Worm (Caenorhabditis elegans) whole organism, young adult: ENCODE results near the gene Y32B12A.5.
A peak's percentile ranks its signal among the peaks of the same experiment; 100 is the strongest.

ENCODE experiments used
- B0261.1 ChIP-seq: sonication (generic microtip); optimal IDR thresholded peaks from 2 replicates; lab custom pipeline; 2016; ENCODE audit warnings: mild to moderate bottlenecking, missing genetic modification characterization, moderate library complexity, missing compliant biosample characterization
- C06A6.2 ChIP-seq: fragments of 200-800 bp; sonication (Bioruptor generic); conservative IDR thresholded peaks from 2 replicates; pipeline ENCODE4 v1.3.6; 2022; ENCODE audit warnings: missing genetic modification characterization, missing compliant biosample characterization
- F10E7.11 ChIP-seq: sonication (generic microtip); optimal IDR thresholded peaks from 2 replicates; lab custom pipeline; 2017; ENCODE audit warnings: mild to moderate bottlenecking, missing genetic modification characterization, moderate library complexity, missing compliant biosample characterization
- F33H1.4 ChIP-seq: fragments of 200-800 bp; sonication (Bioruptor generic); IDR thresholded peaks from 2 replicates; pipeline ENCODE4 v1.3.6; 2022; ENCODE audit warnings: missing genetic modification reagents, missing genetic modification characterization, missing compliant biosample characterization
- Y56A3A.18 ChIP-seq: fragments of 200-800 bp; sonication (Bioruptor generic); IDR thresholded peaks from 2 replicates; pipeline ENCODE4 v1.3.6; 2022; ENCODE audit warnings: missing genetic modification reagents, missing genetic modification characterization, missing compliant biosample characterization
- Y67H2A.10 ChIP-seq: fragments of 200-800 bp; sonication (Bioruptor generic); conservative IDR thresholded peaks from 2 replicates; pipeline ENCODE4 v1.3.6; 2022; ENCODE audit warnings: missing genetic modification reagents, missing genetic modification characterization, missing compliant biosample characterization
- ama-1 ChIP-seq, 3 experiments: fragments of 150-350 bp in 1 of 3; sonication (generic microtip) in 2 of 3; optimal IDR thresholded peaks; 2 replicates each; lab custom pipeline; 2014 to 2018; ENCODE audit warnings: missing biosample characterization in 2 of 3, missing genetic modification characterization in 2 of 3, missing genetic modification reagents in 2 of 3
- atf-7 ChIP-seq: sonication (generic microtip); optimal IDR thresholded peaks from 2 replicates; lab custom pipeline; 2017; ENCODE audit warnings: mild to moderate bottlenecking, missing genetic modification characterization, missing compliant biosample characterization
- athp-1 ChIP-seq: sonication (generic microtip); optimal IDR thresholded peaks from 2 replicates; lab custom pipeline; 2017; ENCODE audit warnings: mild to moderate bottlenecking, missing genetic modification characterization, missing compliant biosample characterization
- attf-5 ChIP-seq: fragments of 200-800 bp; sonication (Bioruptor generic); optimal IDR thresholded peaks from 2 replicates; lab custom pipeline; 2018; ENCODE audit warnings: mild to moderate bottlenecking, missing genetic modification characterization, missing compliant biosample characterization
- attf-6 ChIP-seq: fragments of 200-800 bp; sonication (Bioruptor generic); IDR thresholded peaks from 2 replicates; pipeline ENCODE4 v1.3.6; 2022; ENCODE audit warnings: missing genetic modification reagents, missing genetic modification characterization, missing compliant biosample characterization
- cebp-1 ChIP-seq, 2 experiments: fragments of 200-800 bp in 1 of 2; sonication (Bioruptor generic) in 1 of 2; sonication (generic microtip) in 1 of 2; IDR thresholded peaks in 1 of 2; optimal IDR thresholded peaks in 1 of 2; 2 replicates each; pipeline versions ENCODE4 v1.3.6 to Lab custom; 2017 to 2022; ENCODE audit warnings: missing compliant biosample characterization in 2 of 2, missing genetic modification characterization in 2 of 2, mild to moderate bottlenecking in 1 of 2, missing genetic modification reagents in 1 of 2, moderate library complexity in 1 of 2
- cebp-2 ChIP-seq: fragments of 200-800 bp; sonication (Bioruptor generic); IDR thresholded peaks from 2 replicates; pipeline ENCODE4 v1.3.6; 2022; ENCODE audit warnings: missing genetic modification characterization, missing compliant biosample characterization
- ceh-100 ChIP-seq: fragments of 200-800 bp; sonication (Bioruptor generic); IDR thresholded peaks from 2 replicates; pipeline ENCODE4 v1.3.6; 2022; ENCODE audit warnings: missing genetic modification reagents, missing genetic modification characterization, missing compliant biosample characterization
- ceh-27 ChIP-seq: fragments of 200-800 bp; sonication (Bioruptor generic); optimal IDR thresholded peaks from 2 replicates; lab custom pipeline; 2018; ENCODE audit warnings: mild to moderate bottlenecking, missing genetic modification characterization, moderate library complexity, missing compliant biosample characterization
- dpl-1 ChIP-seq: fragments of 150-350 bp; optimal IDR thresholded peaks from 2 replicates; lab custom pipeline; 2014; ENCODE audit warnings: missing biosample characterization, missing genetic modification reagents, missing genetic modification characterization
- lag-1 ChIP-seq: fragments of 200-800 bp; sonication (Bioruptor generic); IDR thresholded peaks from 2 replicates; pipeline ENCODE4 v1.3.6; 2022; ENCODE audit warnings: missing genetic modification reagents, missing genetic modification characterization, missing compliant biosample characterization
- let-526 ChIP-seq: fragments of 200-800 bp; sonication (Bioruptor generic); IDR thresholded peaks from 2 replicates; pipeline ENCODE4 v1.3.6; 2022; ENCODE audit warnings: missing genetic modification reagents, missing genetic modification characterization, missing compliant biosample characterization
- lin-26 ChIP-seq: fragments of 200-800 bp; sonication (Bioruptor generic); IDR thresholded peaks from 2 replicates; pipeline ENCODE4 v1.3.6; 2022; ENCODE audit warnings: missing genetic modification reagents, missing genetic modification characterization, missing compliant biosample characterization
- lsl-1 ChIP-seq: fragments of 200-800 bp; sonication (Bioruptor generic); optimal IDR thresholded peaks from 2 replicates; lab custom pipeline; 2018; ENCODE audit warnings: mild to moderate bottlenecking, missing genetic modification characterization, moderate library complexity, missing compliant biosample characterization
- madf-6 ChIP-seq: fragments of 200-800 bp; sonication (Bioruptor generic); IDR thresholded peaks from 2 replicates; pipeline ENCODE4 v1.3.6; 2022; ENCODE audit warnings: missing genetic modification reagents, missing genetic modification characterization, missing compliant biosample characterization
- mcd-1 ChIP-seq: fragments of 200-800 bp; sonication (Bioruptor generic); IDR thresholded peaks from 2 replicates; pipeline ENCODE4 v1.3.6; 2022; ENCODE audit warnings: missing genetic modification reagents, missing genetic modification characterization, missing compliant biosample characterization
- mel-28 ChIP-seq: sonication (generic microtip); optimal IDR thresholded peaks from 2 replicates; lab custom pipeline; 2016; ENCODE audit warnings: borderline replicate concordance, mild to moderate bottlenecking, missing genetic modification characterization, missing compliant biosample characterization
- mes-4 ChIP-seq: sonication (generic microtip); optimal IDR thresholded peaks from 2 replicates; lab custom pipeline; 2016; ENCODE audit warnings: missing genotype, missing genetic modification characterization, missing compliant biosample characterization
- nfyb-1 ChIP-seq: fragments of 200-800 bp; sonication (Bioruptor generic); IDR thresholded peaks from 2 replicates; pipeline ENCODE4 v1.3.6; 2022; ENCODE audit warnings: missing genetic modification reagents, missing genetic modification characterization, missing compliant biosample characterization
- nhr-80 ChIP-seq: sonication (generic microtip); optimal IDR thresholded peaks from 2 replicates; lab custom pipeline; 2016; ENCODE audit warnings: missing genetic modification characterization, missing compliant biosample characterization
- pbrm-1 ChIP-seq: fragments of 200-800 bp; sonication (Bioruptor generic); IDR thresholded peaks from 2 replicates; pipeline ENCODE4 v1.3.6; 2022; ENCODE audit warnings: missing genetic modification reagents, missing genetic modification characterization, missing compliant biosample characterization
- pha-4 ChIP-seq: fragments of 150-350 bp; sonication (generic microtip); optimal IDR thresholded peaks from 2 replicates; lab custom pipeline; 2014; ENCODE audit warnings: missing biosample characterization, missing genetic modification reagents, missing genetic modification characterization
- rpc-1 ChIP-seq, 2 experiments: fragments of 150-350 bp in 1 of 2; sonication (generic microtip) in 1 of 2; optimal IDR thresholded peaks; 2 replicates each; lab custom pipeline; 2014 to 2018; ENCODE audit warnings: missing biosample characterization in 1 of 2, missing genetic modification characterization in 1 of 2, missing genetic modification reagents in 1 of 2, missing genotype in 1 of 2
- snpc-3.4 ChIP-seq: sonication (generic microtip); optimal IDR thresholded peaks from 2 replicates; lab custom pipeline; 2017; ENCODE audit warnings: missing genetic modification characterization, mild to moderate bottlenecking, missing compliant biosample characterization, antibody characterized with exemption, moderate library complexity, missing genotype, missing genetic modification reagents
- snpc-4 ChIP-seq, 5 experiments: fragments of 150-350 bp in 1 of 5; sonication (generic microtip) in 4 of 5; optimal IDR thresholded peaks; 2 replicates each; lab custom pipeline; 2014 to 2018; ENCODE audit warnings: missing genetic modification characterization in 5 of 5, missing biosample characterization in 3 of 5, antibody characterized with exemption in 2 of 5, mild to moderate bottlenecking in 2 of 5, missing compliant biosample characterization in 2 of 5, missing genotype in 2 of 5, moderate library complexity in 2 of 5, missing genetic modification reagents in 1 of 5
- sptf-2 ChIP-seq: fragments of 200-800 bp; sonication (Bioruptor generic); optimal IDR thresholded peaks from 2 replicates; lab custom pipeline; 2018; ENCODE audit warnings: mild to moderate bottlenecking, missing genetic modification characterization, missing compliant biosample characterization
- tbp1 ChIP-seq: fragments of 200-800 bp; sonication (Bioruptor generic); optimal IDR thresholded peaks from 2 replicates; lab custom pipeline; 2018; ENCODE audit warnings: mild to moderate bottlenecking, missing genetic modification characterization, missing compliant biosample characterization
- tlf-1 ChIP-seq: fragments of 200-800 bp; sonication (Bioruptor generic); optimal IDR thresholded peaks from 2 replicates; lab custom pipeline; 2018; ENCODE audit warnings: mild to moderate bottlenecking, missing genetic modification characterization, missing compliant biosample characterization
- unc-62 ChIP-seq: fragments of 150-350 bp; optimal IDR thresholded peaks from 2 replicates; lab custom pipeline; 2014; ENCODE audit warnings: missing biosample characterization, missing genetic modification reagents, missing genetic modification characterization
- ztf-3 ChIP-seq: fragments of 200-800 bp; sonication (Bioruptor generic); optimal IDR thresholded peaks from 2 replicates; lab custom pipeline; 2018; ENCODE audit warnings: mild to moderate bottlenecking, missing genetic modification characterization, missing compliant biosample characterization

Y32B12A.5 gene

DNA sequence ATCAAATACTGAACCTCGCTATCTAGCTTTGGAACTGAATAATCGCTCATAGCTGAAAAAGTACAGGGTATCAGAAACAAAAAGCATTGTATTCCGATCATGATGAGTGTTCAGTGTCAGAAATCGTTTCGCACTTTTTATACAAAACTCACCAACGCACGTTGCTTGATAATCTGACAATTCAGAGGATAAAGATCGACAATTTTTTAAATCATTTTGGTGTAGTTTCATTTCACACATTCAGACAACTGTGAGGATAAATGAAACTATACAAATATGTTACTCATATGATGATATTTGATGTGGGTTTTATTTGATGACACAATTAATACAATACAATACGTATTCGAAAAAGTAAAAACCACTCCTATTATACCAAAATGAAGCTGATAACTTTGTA lies 4.3 kb downstream of the Y32B12A.5 start, which contains the start of gene F57E7.2:
F57E7.2 (minus strand) TSS at position 101 of the 400 bp plus-strand sequence.
- TF ChIP-seq mel-28 (no peak), cebp-1 (GFP tag; IDR thresholded peaks at IDR 0.05; lab: Robert Waterston, UW) (no peak), cebp-1 (tag; optimal IDR thresholded peaks at IDR 0.05; lab: Kevin White, UChicago) (no peak), F10E7.11 (no peak), ceh-100 (GFP tag; lab: Robert Waterston, UW) (no peak), tbp1 (GFP tag; lab: Kevin White, UChicago) (no peak), sptf-2 (GFP tag; lab: Kevin White, UChicago) (no peak)

DNA sequence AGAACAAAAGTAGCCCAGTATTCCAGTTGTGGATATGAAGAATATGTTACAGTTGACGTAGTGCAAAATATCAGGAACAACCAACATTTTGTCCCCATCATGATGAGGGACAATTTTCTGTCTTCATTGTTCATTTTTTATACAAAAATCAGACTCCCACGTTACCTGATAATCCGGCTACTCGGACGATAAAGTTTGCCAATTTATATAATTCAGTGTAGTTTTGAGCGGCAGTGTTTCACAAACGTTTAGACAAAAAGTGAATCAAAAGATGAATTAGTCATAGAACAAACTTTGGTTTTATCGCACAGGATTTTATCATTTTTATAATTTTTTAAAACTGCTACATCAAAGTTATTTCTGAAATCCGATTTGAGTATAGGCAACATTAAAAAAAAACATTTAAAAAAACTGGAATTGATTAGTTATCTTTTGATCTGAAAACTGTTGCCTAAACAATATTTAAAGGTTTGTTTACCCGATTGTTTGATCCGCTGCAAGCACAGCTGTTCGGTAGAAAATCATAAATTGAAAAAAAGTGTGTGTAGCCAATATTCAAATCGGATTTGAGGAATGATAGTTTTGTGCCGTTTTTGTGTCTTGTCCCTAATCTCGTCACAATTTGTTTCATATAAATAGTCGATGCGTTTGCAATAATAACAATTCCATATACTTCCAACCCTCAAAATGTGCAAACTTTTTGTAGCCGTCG lies 6.3 kb downstream of the Y32B12A.5 start, which contains the start of the genes F57E7.4 and spig-6:
F57E7.4 (minus strand) TSS at position 101 of the 712 bp plus-strand sequence.
spig-6 (plus strand) TSS at position 662 of the 712 bp plus-strand sequence.
- TF ChIP-seq lag-1 (GFP tag; lab: Robert Waterston, UW) (no peak), dpl-1 (no peak), C06A6.2 (no peak), ceh-100 (GFP tag; lab: Robert Waterston, UW) (no peak), ceh-27 (GFP tag; lab: Kevin White, UChicago) (no peak), unc-62 (GFP tag; lab: Kevin White, UChicago) (no peak), attf-5 (no peak), mcd-1 (GFP tag; lab: Robert Waterston, UW) (no peak), snpc-3.4 (tag; lab: Kevin White, UChicago) (no peak), nhr-80 (tag; lab: Kevin White, UChicago) (no peak), tlf-1 (no peak), pha-4 (tag; lab: Kevin White, UChicago) (no peak), F33H1.4 (GFP tag; lab: Robert Waterston, UW) (no peak), tbp1 (GFP tag; lab: Kevin White, UChicago) (no peak), mes-4 (tag; lab: Kevin White, UChicago) (no peak), snpc-4 (GFP tag; optimal IDR thresholded peaks at IDR 0.05; lab: Kevin White, UChicago) (no peak), snpc-4 (tag; optimal IDR thresholded peaks at IDR 0.05; lab: Kevin White, UChicago) (no peak), madf-6 (GFP tag; lab: Robert Waterston, UW) (no peak), let-526 (GFP tag; lab: Robert Waterston, UW) (no peak)
- TF ChIP-seq, all 124 proteins: peak for 0

DNA sequence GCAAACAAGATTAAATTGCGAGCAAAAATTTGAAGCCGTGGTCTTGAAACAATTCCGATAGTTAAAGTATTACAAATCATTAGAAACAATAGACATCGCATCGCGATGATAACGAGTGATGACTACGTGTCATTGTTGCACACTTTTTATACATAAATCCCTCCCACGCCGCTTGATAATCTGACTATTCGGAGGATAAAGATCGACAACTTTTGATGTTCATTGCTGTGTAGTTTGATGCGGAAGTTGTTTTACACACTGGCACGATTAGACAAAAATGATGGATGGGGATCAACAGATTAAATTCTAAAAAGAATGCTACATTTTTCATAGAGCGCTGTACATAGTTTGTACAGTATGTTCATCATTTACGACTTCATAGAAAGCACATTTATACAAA lies 8.1 kb downstream of the Y32B12A.5 start, which contains the start of gene T08G3.11:
T08G3.11 (minus strand) TSS at position 101 of the 400 bp plus-strand sequence.
- no peak for TF ChIP-seq ceh-27 (GFP tag; lab: Kevin White, UChicago)
- no peak for TF ChIP-seq attf-6 (GFP tag; lab: Robert Waterston, UW)
- no peak for TF ChIP-seq athp-1 (tag; lab: Kevin White, UChicago)
- TF ChIP-seq lsl-1 (GFP tag; lab: Kevin White, UChicago) = no peak
- no peak for TF ChIP-seq ztf-3 (GFP tag; lab: Kevin White, UChicago)
- TF ChIP-seq Y67H2A.10 (GFP tag; lab: Robert Waterston, UW) = no peak
- TF ChIP-seq sptf-2 (GFP tag; lab: Kevin White, UChicago) = no peak
- no peak for TF ChIP-seq ama-1 (optimal IDR thresholded peaks at IDR 0.05; lab: Kevin White, UChicago)
- no peak for TF ChIP-seq ama-1 (GFP tag; optimal IDR thresholded peaks at IDR 0.05; lab: Kevin White, UChicago)
- TF ChIP-seq atf-7 (tag; lab: Kevin White, UChicago) = no peak
- TF ChIP-seq cebp-2 (GFP tag; lab: Robert Waterston, UW) = no peak

DNA sequence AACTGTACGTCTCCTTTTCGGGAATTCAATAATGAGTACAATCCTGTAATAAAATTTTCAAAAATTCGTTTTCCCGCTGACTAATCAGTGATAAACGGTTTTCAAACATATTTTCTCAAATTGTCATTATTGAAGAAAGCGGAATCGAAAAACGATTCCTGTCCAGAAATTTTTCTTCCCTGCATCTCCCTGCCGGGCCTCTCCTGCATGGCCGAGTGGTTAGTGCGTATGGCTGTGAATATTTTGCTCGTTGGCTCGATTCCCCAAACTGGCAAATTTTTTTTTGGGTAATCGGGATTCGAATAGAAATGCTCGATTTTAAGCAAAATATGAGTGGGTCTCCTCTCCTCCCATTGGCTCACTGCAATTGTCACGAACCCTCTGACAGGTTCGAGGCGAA lies 12.7 kb downstream of the Y32B12A.5 start:
- TF ChIP-seq B0261.1 (peak; percentile 62), tbp1 (GFP tag; lab: Kevin White, UChicago) (peak; percentile 82), Y56A3A.18 (GFP tag; lab: Robert Waterston, UW) (0 out of 2 replicates have a peak, but pooled peaks have one; percentile 49), pbrm-1 (GFP tag; lab: Robert Waterston, UW) (0 out of 2 replicates have a peak, but pooled peaks have one; percentile 24), nfyb-1 (GFP tag; lab: Robert Waterston, UW) (0 out of 2 replicates have a peak, but pooled peaks have one; percentile 23), lin-26 (0 out of 2 replicates have a peak, but pooled peaks have one; percentile 14), rpc-1 (optimal IDR thresholded peaks at IDR 0.05; lab: Kevin White, UChicago) (peak; percentile 4), rpc-1 (tag; optimal IDR thresholded peaks at IDR 0.05; lab: Kevin White, UChicago) (peak; percentile 55)
